Worm (Caenorhabditis elegans): ENCODE results near the gene C49C3.4.

Gene C49C3.4

ce11 chrIV:17335031-17335430 lies 14.4 kb downstream of the C49C3.4 start, which contains the start of gene C49C3.8:
TSS of gene C49C3.8 (plus strand) at chrIV:17335203.
- TF ChIP-seq scrt-1 (GFP tag; IDR thresholded peaks at IDR 0.05) (no peak), sea-1 (GFP tag; conservative IDR thresholded peaks at IDR 0.05) (no peak), pes-1 (GFP tag; IDR thresholded peaks at IDR 0.05) (no peak), tbx-37 (GFP tag; conservative IDR thresholded peaks at IDR 0.05) (no peak), aly-1 (tag; optimal IDR thresholded peaks at IDR 0.05) (no peak), hmg-4 (GFP tag; optimal IDR thresholded peaks at IDR 0.05) (no peak), flt-1 (GFP tag; IDR thresholded peaks at IDR 0.05) (no peak), B0310.2 (tag; optimal IDR thresholded peaks at IDR 0.05) (no peak), ceh-36 (tag; optimal IDR thresholded peaks at IDR 0.05) (no peak), hmbx-1 (tag; optimal IDR thresholded peaks at IDR 0.05) (no peak), tra-4 (tag; optimal IDR thresholded peaks at IDR 0.05) (no peak), ceh-13 (GFP tag; optimal IDR thresholded peaks at IDR 0.05) (no peak), tbx-11 (GFP tag; IDR thresholded peaks at IDR 0.05) (no peak)

DNA sequence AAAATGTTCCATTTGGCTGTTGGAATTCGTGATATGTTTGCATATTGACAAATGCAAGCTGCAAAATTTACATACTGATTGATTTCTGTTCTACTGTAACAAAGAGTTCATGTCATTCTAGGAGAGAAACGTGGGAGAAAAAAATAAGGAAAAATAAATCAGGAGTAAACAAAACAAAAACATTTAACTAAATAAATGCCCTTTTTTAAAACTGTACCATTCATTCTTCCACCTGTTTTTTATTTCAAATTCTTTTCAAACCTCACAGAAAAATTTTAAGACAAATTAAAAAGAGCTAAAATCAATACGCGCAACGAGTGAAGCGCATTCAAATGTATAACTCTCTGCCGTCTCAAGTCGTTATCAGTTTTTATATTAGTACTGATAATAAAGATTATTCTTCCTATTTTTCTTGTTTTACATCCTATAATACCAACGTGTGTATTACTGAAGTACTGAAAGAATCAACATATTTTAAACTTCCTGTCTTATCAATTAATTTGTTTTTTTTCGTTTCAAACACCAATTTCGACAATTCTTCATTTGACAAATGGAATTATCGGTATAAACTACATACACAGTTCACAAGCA lies 18.4 kb downstream of the C49C3.4 start, which contains the start of gene C49C3.10:
Gene C49C3.10, minus strand, starts transcription at position 51 of the 591 bp plus-strand sequence.
- TF ChIP-seq ceh-13 (GFP tag; optimal IDR thresholded peaks at IDR 0.05) (no peak), tbx-37 (GFP tag; conservative IDR thresholded peaks at IDR 0.05) (no peak), flt-1 (GFP tag; IDR thresholded peaks at IDR 0.05) (no peak), ama-1 (optimal IDR thresholded peaks at IDR 0.05) (no peak), hmbx-1 (tag; optimal IDR thresholded peaks at IDR 0.05) (no peak), tbx-11 (GFP tag; IDR thresholded peaks at IDR 0.05) (no peak), ets-7 (tag; optimal IDR thresholded peaks at IDR 0.05) (no peak), ceh-36 (tag; optimal IDR thresholded peaks at IDR 0.05) (no peak), hmg-4 (GFP tag; optimal IDR thresholded peaks at IDR 0.05) (no peak), aly-1 (tag; optimal IDR thresholded peaks at IDR 0.05) (no peak), sea-1 (GFP tag; conservative IDR thresholded peaks at IDR 0.05) (no peak)

DNA sequence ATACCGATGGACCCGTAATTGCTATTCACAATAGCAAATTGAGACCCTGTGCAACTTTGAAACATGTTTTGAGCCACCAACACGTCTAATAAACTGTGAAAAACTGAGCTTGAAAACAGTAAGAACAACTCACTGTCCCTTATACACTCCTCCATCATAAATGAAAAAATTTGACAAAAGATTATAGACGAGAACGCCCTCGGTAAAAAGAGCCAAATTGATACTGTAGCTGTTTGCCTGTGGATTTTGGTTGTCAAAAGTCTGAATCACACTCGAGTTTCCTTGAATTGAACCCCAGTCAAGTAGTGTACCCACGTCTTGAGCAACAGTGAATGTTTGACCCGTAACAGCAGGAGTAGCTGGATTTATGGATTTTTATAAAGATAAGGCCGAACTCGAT lies 20.4 kb downstream of the C49C3.4 start:
- TF ChIP-seq aly-1 (tag; optimal IDR thresholded peaks at IDR 0.05) (no peak), ceh-36 (tag; optimal IDR thresholded peaks at IDR 0.05) (no peak), hmbx-1 (tag; optimal IDR thresholded peaks at IDR 0.05) (no peak), ceh-13 (GFP tag; optimal IDR thresholded peaks at IDR 0.05) (no peak), tbx-37 (GFP tag; conservative IDR thresholded peaks at IDR 0.05) (no peak), tbx-11 (GFP tag; IDR thresholded peaks at IDR 0.05) (no peak), hmg-4 (GFP tag; optimal IDR thresholded peaks at IDR 0.05) (no peak), tra-4 (tag; optimal IDR thresholded peaks at IDR 0.05) (no peak), F13C5.2 (tag; optimal IDR thresholded peaks at IDR 0.05) (no peak), ets-7 (tag; optimal IDR thresholded peaks at IDR 0.05) (no peak), B0310.2 (tag; optimal IDR thresholded peaks at IDR 0.05) (no peak), flt-1 (GFP tag; IDR thresholded peaks at IDR 0.05) (no peak), sea-1 (GFP tag; conservative IDR thresholded peaks at IDR 0.05) (no peak), scrt-1 (GFP tag; IDR thresholded peaks at IDR 0.05) (no peak), hnd-1 (tag; optimal IDR thresholded peaks at IDR 0.05) (no peak)

- TF ChIP-seq ceh-36 (tag; optimal IDR thresholded peaks at IDR 0.05) = no peak
- no peak for TF ChIP-seq ets-7 (tag; optimal IDR thresholded peaks at IDR 0.05)
- TF ChIP-seq aly-1 (tag; optimal IDR thresholded peaks at IDR 0.05) = no peak
- no peak for TF ChIP-seq flt-1 (GFP tag; IDR thresholded peaks at IDR 0.05)
- no peak for TF ChIP-seq ceh-13 (GFP tag; optimal IDR thresholded peaks at IDR 0.05)
- no peak for TF ChIP-seq tra-4 (tag; optimal IDR thresholded peaks at IDR 0.05)
- TF ChIP-seq B0310.2 (tag; optimal IDR thresholded peaks at IDR 0.05) = no peak
- no peak for TF ChIP-seq scrt-1 (GFP tag; IDR thresholded peaks at IDR 0.05)
- no peak for TF ChIP-seq hnd-1 (tag; optimal IDR thresholded peaks at IDR 0.05)
- no peak for TF ChIP-seq ama-1 (optimal IDR thresholded peaks at IDR 0.05)
- TF ChIP-seq hmg-4 (GFP tag; optimal IDR thresholded peaks at IDR 0.05) = no peak
- no peak for TF ChIP-seq pes-1 (GFP tag; IDR thresholded peaks at IDR 0.05)
- TF ChIP-seq sea-1 (GFP tag; conservative IDR thresholded peaks at IDR 0.05) = no peak
- TF ChIP-seq F13C5.2 (tag; optimal IDR thresholded peaks at IDR 0.05) = no peak
- no peak for TF ChIP-seq tbx-11 (GFP tag; IDR thresholded peaks at IDR 0.05)
- no peak for TF ChIP-seq tbx-37 (GFP tag; conservative IDR thresholded peaks at IDR 0.05)
These were observed 21.6 kb downstream of the C49C3.4 start, which contains the start of gene C49C3.9 for ce11 chrIV:17342179-17342578. TSS of gene C49C3.9 (minus strand) at chrIV:17342314.

- TF ChIP-seq ets-7 (tag; optimal IDR thresholded peaks at IDR 0.05) (no peak), hnd-1 (tag; optimal IDR thresholded peaks at IDR 0.05) (no peak), hmbx-1 (tag; optimal IDR thresholded peaks at IDR 0.05) (no peak), ceh-13 (GFP tag; optimal IDR thresholded peaks at IDR 0.05) (no peak)
These were observed 22.1 kb downstream of the C49C3.4 start, which contains the start of gene C49C3.21 for ce11 chrIV:17342667-17343066. TSS of gene C49C3.21 (plus strand) at chrIV:17342967.

ce11 chrIV:17343482-17343881 lies 22.9 kb downstream of the C49C3.4 start, which contains the start of gene C49C3.11:
TSS of gene C49C3.11 (plus strand) at chrIV:17343782.
- TF ChIP-seq ceh-13 (GFP tag; optimal IDR thresholded peaks at IDR 0.05) (no peak), F13C5.2 (tag; optimal IDR thresholded peaks at IDR 0.05) (no peak), ceh-36 (tag; optimal IDR thresholded peaks at IDR 0.05) (no peak), scrt-1 (GFP tag; IDR thresholded peaks at IDR 0.05) (no peak), tbx-37 (GFP tag; conservative IDR thresholded peaks at IDR 0.05) (no peak), tra-4 (tag; optimal IDR thresholded peaks at IDR 0.05) (no peak), pes-1 (GFP tag; IDR thresholded peaks at IDR 0.05) (no peak), sea-1 (GFP tag; conservative IDR thresholded peaks at IDR 0.05) (no peak), hmbx-1 (tag; optimal IDR thresholded peaks at IDR 0.05) (no peak), ama-1 (optimal IDR thresholded peaks at IDR 0.05) (no peak), ets-7 (tag; optimal IDR thresholded peaks at IDR 0.05) (no peak), hmg-4 (GFP tag; optimal IDR thresholded peaks at IDR 0.05) (no peak), B0310.2 (tag; optimal IDR thresholded peaks at IDR 0.05) (no peak), hnd-1 (tag; optimal IDR thresholded peaks at IDR 0.05) (no peak), tbx-11 (GFP tag; IDR thresholded peaks at IDR 0.05) (no peak), flt-1 (GFP tag; IDR thresholded peaks at IDR 0.05) (no peak), aly-1 (tag; optimal IDR thresholded peaks at IDR 0.05) (no peak)

ce11 chrIV:17346599-17347218 lies 26.1 kb downstream of the C49C3.4 start, which contains the start of the genes clec-197 and clec-198:
TSS of gene clec-197 (minus strand) at chrIV:17346699.
TSS of gene clec-198 (plus strand) at chrIV:17347168.
- TF ChIP-seq scrt-1 (GFP tag; IDR thresholded peaks at IDR 0.05) (no peak), sea-1 (GFP tag; conservative IDR thresholded peaks at IDR 0.05) (no peak), tra-4 (tag; optimal IDR thresholded peaks at IDR 0.05) (no peak), hnd-1 (tag; optimal IDR thresholded peaks at IDR 0.05) (no peak), hmg-4 (GFP tag; optimal IDR thresholded peaks at IDR 0.05) (no peak), F13C5.2 (tag; optimal IDR thresholded peaks at IDR 0.05) (no peak), tbx-11 (GFP tag; IDR thresholded peaks at IDR 0.05) (no peak), ets-7 (tag; optimal IDR thresholded peaks at IDR 0.05) (no peak), ceh-13 (GFP tag; optimal IDR thresholded peaks at IDR 0.05) (no peak), tbx-37 (GFP tag; conservative IDR thresholded peaks at IDR 0.05) (no peak), aly-1 (tag; optimal IDR thresholded peaks at IDR 0.05) (no peak), flt-1 (GFP tag; IDR thresholded peaks at IDR 0.05) (no peak), pes-1 (GFP tag; IDR thresholded peaks at IDR 0.05) (no peak), ceh-36 (tag; optimal IDR thresholded peaks at IDR 0.05) (no peak)
